Worm (Caenorhabditis elegans): ENCODE measurements around the gene Y39B6A.1.

The Y39B6A.1 gene

DNA sequence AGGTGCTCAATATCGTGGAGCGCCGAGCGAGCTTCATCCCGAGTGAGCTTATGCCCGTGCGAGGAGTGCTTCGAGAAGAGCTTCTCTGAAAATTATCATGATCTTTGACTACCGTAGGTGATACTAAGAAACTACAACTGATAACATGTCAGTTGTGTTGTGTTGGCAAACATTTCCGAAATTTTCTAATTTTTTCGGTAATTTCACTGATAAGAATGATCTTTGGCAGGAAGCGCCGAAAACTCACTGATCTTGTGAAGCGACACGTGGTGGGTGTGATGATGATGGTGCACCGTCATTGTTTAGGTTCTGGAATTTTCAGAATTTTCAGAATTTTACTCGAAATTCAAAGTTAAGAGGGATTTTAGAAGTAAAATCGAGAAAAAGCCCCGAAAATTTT, at the start of gene Y39B6A.1:
Y39B6A.1 (minus strand) TSS at position 309 of the 400 bp plus-strand sequence.
- TF ChIP-seq ceh-16 (tag; optimal IDR thresholded peaks at IDR 0.05) (no peak), snpc-4 (tag; optimal IDR thresholded peaks at IDR 0.05) (no peak), peb-1 (tag; optimal IDR thresholded peaks at IDR 0.05) (no peak), R02D3.7 (tag; optimal IDR thresholded peaks at IDR 0.05) (no peak), unc-55 (GFP tag; optimal IDR thresholded peaks at IDR 0.05) (no peak), Y55F3AM.14 (GFP tag; optimal IDR thresholded peaks at IDR 0.05) (no peak), sma-9 (GFP tag; optimal IDR thresholded peaks at IDR 0.05) (peak; percentile 55), sma-9 (tag; optimal IDR thresholded peaks at IDR 0.05) (no peak), fos-1 (tag; optimal IDR thresholded peaks at IDR 0.05) (peak; percentile 26), crh-2 (tag; optimal IDR thresholded peaks at IDR 0.05) (peak; percentile 62), elt-3 (tag; optimal IDR thresholded peaks at IDR 0.05) (no peak), ZK546.5 (tag; optimal IDR thresholded peaks at IDR 0.05) (no peak), unc-39 (tag; optimal IDR thresholded peaks at IDR 0.05) (no peak), mbf-1 (tag; optimal IDR thresholded peaks at IDR 0.05) (no peak)

DNA sequence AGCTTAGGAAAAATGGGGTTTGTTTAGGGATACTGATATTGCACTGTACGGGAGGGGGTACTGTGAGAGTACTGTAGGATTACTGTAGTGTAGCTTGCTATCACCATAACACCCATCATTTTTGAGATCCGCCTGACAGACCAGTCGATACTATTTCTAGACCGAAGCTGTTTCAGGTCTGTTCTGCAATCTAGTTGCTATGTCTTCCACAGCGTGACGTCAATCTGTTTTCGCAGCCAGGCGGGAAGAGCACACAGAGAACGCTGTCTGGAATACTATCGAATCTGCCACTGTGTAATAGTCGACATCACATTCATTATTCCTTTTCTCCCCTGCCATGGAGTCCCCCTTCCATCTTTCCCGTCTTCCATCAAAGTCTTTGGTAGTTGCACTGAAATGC, 48.4 kb upstream of the Y39B6A.1 start, which contains the start of gene F21D9.11:
F21D9.11 (plus strand) TSS at position 301 of the 400 bp plus-strand sequence.
- no peak for TF ChIP-seq lin-11 (tag; optimal IDR thresholded peaks at IDR 0.05)
- no peak for TF ChIP-seq mdl-1 (tag; optimal IDR thresholded peaks at IDR 0.05)
- no peak for TF ChIP-seq nhr-12 (tag; optimal IDR thresholded peaks at IDR 0.05)
- TF ChIP-seq F13H6.1 (tag; optimal IDR thresholded peaks at IDR 0.05): no peak
- no peak for TF ChIP-seq ama-1 (optimal IDR thresholded peaks at IDR 0.05)
- no peak for TF ChIP-seq elt-1 (tag; optimal IDR thresholded peaks at IDR 0.05)
- no peak for TF ChIP-seq nhr-25 (tag; optimal IDR thresholded peaks at IDR 0.05)
- no peak for TF ChIP-seq nhr-21 (tag; optimal IDR thresholded peaks at IDR 0.05)

DNA sequence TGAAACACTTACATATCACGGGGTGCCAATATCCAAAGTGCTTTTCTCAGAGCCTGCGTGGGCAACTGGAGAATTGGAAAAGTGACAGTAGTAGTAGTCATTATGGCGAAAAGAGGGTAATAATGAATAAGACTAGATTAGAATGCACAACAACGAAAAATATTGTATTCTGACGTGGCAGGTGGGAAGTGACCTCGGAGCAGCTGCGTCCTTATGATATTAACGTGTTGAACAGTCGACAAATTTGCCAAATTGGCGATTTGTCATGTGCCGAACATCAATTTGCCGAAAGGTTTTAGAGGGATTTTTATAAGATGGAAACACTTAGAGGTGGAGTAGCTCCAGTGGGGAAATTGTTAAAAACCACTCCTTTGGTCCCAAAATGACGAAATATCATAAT, 47.6 kb upstream of the Y39B6A.1 start, which contains the start of gene str-81:
str-81 (minus strand) TSS at position 101 of the 400 bp plus-strand sequence.
- TF ChIP-seq C34F6.9 (tag; optimal IDR thresholded peaks at IDR 0.05) (no peak), mab-5 (tag; optimal IDR thresholded peaks at IDR 0.05) (no peak), crh-2 (tag; optimal IDR thresholded peaks at IDR 0.05) (no peak), unc-55 (GFP tag; optimal IDR thresholded peaks at IDR 0.05) (no peak), unc-62 (GFP tag; optimal IDR thresholded peaks at IDR 0.05) (no peak), zag-1 (tag; optimal IDR thresholded peaks at IDR 0.05) (no peak), lin-11 (tag; optimal IDR thresholded peaks at IDR 0.05) (no peak), ztf-1 (GFP tag; conservative IDR thresholded peaks at IDR 0.05) (no peak), ama-1 (optimal IDR thresholded peaks at IDR 0.05) (no peak), nhr-25 (tag; optimal IDR thresholded peaks at IDR 0.05) (no peak), ztf-11 (tag; optimal IDR thresholded peaks at IDR 0.05) (no peak), unc-39 (tag; optimal IDR thresholded peaks at IDR 0.05) (no peak)

DNA sequence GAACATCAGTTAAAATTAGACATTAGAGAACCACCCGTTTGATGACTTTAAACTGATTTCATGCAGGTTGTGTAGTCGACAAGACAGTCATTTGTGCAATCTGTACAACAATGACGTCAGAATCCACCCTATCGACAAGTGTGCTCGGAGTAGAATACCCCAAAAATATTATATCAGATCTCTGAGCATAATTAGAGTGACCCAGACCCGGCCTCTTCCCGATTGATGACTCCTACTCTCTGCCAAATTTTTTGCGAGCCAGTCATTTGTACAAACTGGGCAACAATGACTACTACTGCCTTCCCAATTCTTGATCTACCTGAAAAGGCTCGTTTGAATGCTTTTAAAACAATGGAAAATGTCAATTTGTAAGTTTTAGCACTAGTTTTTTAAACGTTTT, 36.7 kb upstream of the Y39B6A.1 start, which contains the start of the genes fbxb-115 and fbxb-1:
fbxb-115 (minus strand) TSS at position 101 of the 400 bp plus-strand sequence.
fbxb-1 (plus strand) TSS at position 226 of the 400 bp plus-strand sequence.
- no peak for TF ChIP-seq ztf-11 (tag; optimal IDR thresholded peaks at IDR 0.05)
- no peak for TF ChIP-seq ceh-16 (tag; optimal IDR thresholded peaks at IDR 0.05)
- TF ChIP-seq nhr-10 (tag; optimal IDR thresholded peaks at IDR 0.05): no peak
- no peak for TF ChIP-seq nhr-12 (tag; optimal IDR thresholded peaks at IDR 0.05)
- TF ChIP-seq lin-13 (GFP tag; optimal IDR thresholded peaks at IDR 0.05): no peak
- no peak for TF ChIP-seq gmeb-1 (tag; optimal IDR thresholded peaks at IDR 0.05)
- TF ChIP-seq Y55F3AM.14 (GFP tag; optimal IDR thresholded peaks at IDR 0.05): no peak
- TF ChIP-seq ceh-82 (tag; optimal IDR thresholded peaks at IDR 0.05): no peak
- TF ChIP-seq mbf-1 (tag; optimal IDR thresholded peaks at IDR 0.05): no peak
- no peak for TF ChIP-seq skn-1 (tag; optimal IDR thresholded peaks at IDR 0.05)
- TF ChIP-seq R02D3.7 (tag; optimal IDR thresholded peaks at IDR 0.05): no peak
- TF ChIP-seq elt-1 (tag; optimal IDR thresholded peaks at IDR 0.05): no peak
- no peak for TF ChIP-seq nhr-237 (tag; optimal IDR thresholded peaks at IDR 0.05)
- no peak for TF ChIP-seq nhr-23 (tag; optimal IDR thresholded peaks at IDR 0.05)
- TF ChIP-seq crh-2 (tag; optimal IDR thresholded peaks at IDR 0.05): no peak
- TF ChIP-seq dmd-4 (tag; optimal IDR thresholded peaks at IDR 0.05): no peak
- TF ChIP-seq nhr-77 (tag; optimal IDR thresholded peaks at IDR 0.05): no peak
- TF ChIP-seq sem-4 (tag; optimal IDR thresholded peaks at IDR 0.05): no peak
- TF ChIP-seq unc-55 (GFP tag; optimal IDR thresholded peaks at IDR 0.05): no peak
- no peak for TF ChIP-seq sma-9 (GFP tag; optimal IDR thresholded peaks at IDR 0.05)
- TF ChIP-seq sma-9 (tag; optimal IDR thresholded peaks at IDR 0.05): no peak
